Worm (Caenorhabditis elegans) whole organism, midembryonic: Measurements from ENCODE around the gene nra-4.

Experiments
- klf-2 ChIP-seq: fragments of 200-800 bp; sonication (Bioruptor generic); conservative IDR thresholded peaks from 2 replicates; pipeline ENCODE4 v1.3.6; 2022; ENCODE audit warnings: missing genetic modification reagents, missing genetic modification characterization, missing compliant biosample characterization
- ref-1 ChIP-seq: fragments of 200-800 bp; sonication (Bioruptor generic); conservative IDR thresholded peaks from 2 replicates; pipeline ENCODE4 v1.3.6; 2022; ENCODE audit warnings: missing genetic modification reagents, missing genetic modification characterization, missing compliant biosample characterization

DNA sequence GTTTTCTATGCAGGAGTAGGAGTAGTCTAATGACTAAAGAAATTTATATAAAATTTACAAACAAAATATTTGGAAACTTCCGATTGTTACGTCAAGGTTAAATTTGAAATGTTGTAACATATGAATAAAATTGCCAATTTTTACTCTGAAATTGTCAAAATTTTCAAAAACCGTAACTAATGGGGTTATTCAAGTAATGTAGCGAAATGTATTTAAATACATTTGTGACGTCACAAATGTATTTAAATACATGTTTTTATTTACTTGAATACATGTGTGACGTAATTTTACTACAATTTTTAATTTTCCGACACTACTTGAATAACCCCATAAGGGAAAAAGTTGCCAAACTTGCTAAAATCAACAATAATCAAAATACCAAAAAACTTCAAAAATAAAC lies 5.0 kb upstream of the nra-4 start:
- no peak for TF ChIP-seq klf-2 (GFP tag; lab: Robert Waterston, UW)
- TF ChIP-seq ref-1: no peak
